Worm (Caenorhabditis elegans): Measurements from ENCODE around the gene C18H7.1.

DNA sequence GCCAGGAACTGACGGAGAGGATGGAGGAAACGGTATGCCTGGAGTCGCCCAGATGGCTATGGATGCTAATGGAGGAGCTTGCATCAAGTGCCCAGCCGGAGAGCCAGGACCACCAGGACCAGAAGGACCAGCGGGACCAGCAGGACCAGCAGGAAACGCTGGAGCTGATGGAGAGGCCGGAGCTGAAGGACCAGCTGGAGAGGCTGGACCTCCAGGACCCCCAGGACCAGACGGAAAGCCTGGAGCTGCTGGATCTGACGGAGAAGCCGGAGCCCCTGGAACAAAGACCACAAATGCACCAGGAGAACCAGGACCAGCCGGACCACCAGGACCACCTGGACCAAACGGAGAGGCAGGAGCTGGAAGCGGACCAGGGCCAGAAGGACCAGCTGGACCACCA, 10.5 kb upstream of the C18H7.1 start:
- no peak for TF ChIP-seq lsy-2 (tag; optimal IDR thresholded peaks at IDR 0.05)
- TF ChIP-seq lin-14 (GFP tag; optimal IDR thresholded peaks at IDR 0.05), result no peak
- no peak for TF ChIP-seq nhr-76 (tag; optimal IDR thresholded peaks at IDR 0.05)
- TF ChIP-seq egl-27 (tag; optimal IDR thresholded peaks at IDR 0.05), result no peak
- TF ChIP-seq aha-1 (tag; optimal IDR thresholded peaks at IDR 0.05), result no peak
- no peak for TF ChIP-seq unc-30 (tag; optimal IDR thresholded peaks at IDR 0.05)
